Worm (Caenorhabditis elegans) whole organism, late embryonic: ENCODE data around the gene C31H1.1.

Experiments
- F13H6.1 ChIP-seq: sonication (generic microtip); optimal IDR thresholded peaks from 2 replicates; lab custom pipeline; 2016; ENCODE audit warnings: missing genetic modification characterization, missing compliant biosample characterization
- ceh-22 ChIP-seq: sonication (generic microtip); optimal IDR thresholded peaks from 2 replicates; lab custom pipeline; 2017; ENCODE audit warnings: missing biosample characterization, missing genetic modification characterization
- nhr-232 ChIP-seq: sonication (generic microtip); optimal IDR thresholded peaks from 2 replicates; lab custom pipeline; 2016; ENCODE audit warnings: missing genetic modification characterization, missing compliant biosample characterization
- odd-2 ChIP-seq: sonication (generic microtip); optimal IDR thresholded peaks from 2 replicates; lab custom pipeline; 2017; ENCODE audit warnings: antibody characterized with exemption, mild to moderate bottlenecking, missing genetic modification characterization, missing compliant biosample characterization
- pax-1 ChIP-seq: fragments of 150-350 bp; optimal IDR thresholded peaks from 2 replicates; lab custom pipeline; 2014; ENCODE audit warnings: missing biosample characterization, missing genetic modification characterization
- pha-4 ChIP-seq: fragments of 150-350 bp; optimal IDR thresholded peaks from 2 replicates; lab custom pipeline; 2018; ENCODE audit warnings: missing biosample characterization, missing genetic modification reagents, missing genetic modification characterization
- pqm-1 ChIP-seq: sonication (generic microtip); optimal IDR thresholded peaks from 2 replicates; lab custom pipeline; 2016; ENCODE audit warnings: missing genetic modification characterization, missing compliant biosample characterization
- sox-4 ChIP-seq: sonication (generic microtip); optimal IDR thresholded peaks from 2 replicates; lab custom pipeline; 2017; ENCODE audit warnings: mild to moderate bottlenecking, missing genetic modification characterization, inconsistent platforms, missing compliant biosample characterization

DNA sequence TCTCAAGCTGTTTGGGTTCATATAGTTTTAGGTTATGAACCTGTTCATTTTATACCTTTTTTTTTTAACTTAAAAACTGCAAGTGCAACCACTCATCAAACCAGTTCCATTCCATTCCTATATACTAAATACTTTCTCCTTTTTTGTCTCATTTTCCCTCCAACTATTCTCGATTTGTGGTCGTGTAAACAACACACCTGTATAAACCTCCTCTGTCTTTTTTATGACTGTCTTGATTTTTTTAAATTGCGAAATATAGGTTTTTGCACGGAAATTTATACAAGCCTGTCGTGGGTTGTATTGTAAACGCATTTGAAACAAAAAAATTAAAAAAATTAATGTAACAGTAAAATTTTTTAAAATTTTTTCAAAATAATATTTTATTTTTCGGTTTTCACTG is 19.2 kb downstream of the C31H1.1 start:
- TF ChIP-seq odd-2 (tag; lab: Kevin White, UChicago): no peak
- TF ChIP-seq nhr-232 (tag; lab: Kevin White, UChicago): no peak
- no peak for TF ChIP-seq pqm-1 (tag; lab: Kevin White, UChicago)
- no peak for TF ChIP-seq pax-1 (tag; lab: Kevin White, UChicago)
- no peak for TF ChIP-seq sox-4 (tag; lab: Kevin White, UChicago)
- TF ChIP-seq ceh-22: no peak
- no peak for TF ChIP-seq F13H6.1 (tag; lab: Kevin White, UChicago)
- TF ChIP-seq pha-4: no peak
